Fruit fly (Drosophila melanogaster): ENCODE results near the gene Apc2.

The Apc2 gene

dm6 chr3R:24193373-24193879, 29.7 kb downstream of the Apc2 start, which contains the start of the genes SMC6 and CG6204 (continued):
- peak; percentile 93 for TF ChIP-seq dmrt11E (tag; optimal IDR thresholded peaks at IDR 0.05)
- TF ChIP-seq crp (GFP tag; optimal IDR thresholded peaks at IDR 0.05) = peak in 1 of 2 experiments; percentile 60
- TF ChIP-seq CG12219 (GFP tag; optimal IDR thresholded peaks at IDR 0.05) = peak; percentile 87
- peak; percentile 70 for TF ChIP-seq wek (GFP tag; optimal IDR thresholded peaks at IDR 0.05)
- peak; percentile 62 for TF ChIP-seq TFAM (GFP tag; optimal IDR thresholded peaks at IDR 0.05)
- TF ChIP-seq Taf1 (GFP tag; IDR thresholded peaks at IDR 0.05) = peak; percentile 90
- TF ChIP-seq org-1 (GFP tag; optimal IDR thresholded peaks at IDR 0.05) = peak; percentile 88
- peak in 1 of 3 experiments; percentile 89 for TF ChIP-seq Stat92E (GFP tag; optimal IDR thresholded peaks at IDR 0.05)
- peak; percentile 86 for TF ChIP-seq oc (tag; optimal IDR thresholded peaks at IDR 0.05)
- peak; percentile 80 for TF ChIP-seq NK7.1 (GFP tag; optimal IDR thresholded peaks at IDR 0.05)
- TF ChIP-seq Neu2 (GFP tag; optimal IDR thresholded peaks at IDR 0.05; ENCODE audit: borderline replicate concordance) = peak; percentile 26
- peak; percentile 92 for TF ChIP-seq Poxn (GFP tag; IDR thresholded peaks at IDR 0.05)
- peak; percentile 95 for TF ChIP-seq CG10366 (GFP tag; IDR thresholded peaks at IDR 0.05)
- peak; percentile 85 for TF ChIP-seq croc (GFP tag; conservative IDR thresholded peaks at IDR 0.05)
- peak; percentile 82 for TF ChIP-seq CG4854 (GFP tag; optimal IDR thresholded peaks at IDR 0.05)
- TF ChIP-seq chif (GFP tag; optimal IDR thresholded peaks at IDR 0.05) = peak; percentile 83 to 91
- peak; percentile 79 for TF ChIP-seq Mad (GFP tag; optimal IDR thresholded peaks at IDR 0.05)
- TF ChIP-seq mld (GFP tag; IDR thresholded peaks at IDR 0.05; ENCODE audit: partially characterized antibody) = no peak
- no peak for TF ChIP-seq HLHmδ (GFP tag; optimal IDR thresholded peaks at IDR 0.05)
- TF ChIP-seq CG11085 (GFP tag; IDR thresholded peaks at IDR 0.05) = peak; percentile 86
- TF ChIP-seq Ets65A (GFP tag) = peak; percentile 97
- peak; percentile 75 for TF ChIP-seq CG11723 (GFP tag; optimal IDR thresholded peaks at IDR 0.05)
- TF ChIP-seq tll (GFP tag; optimal IDR thresholded peaks at IDR 0.05) = peak; percentile 32 to 43
- peak; percentile 94 for TF ChIP-seq Hmr (GFP tag; optimal IDR thresholded peaks at IDR 0.05)
- peak; percentile 86 for TF ChIP-seq chm (GFP tag; IDR thresholded peaks at IDR 0.05)
- peak; percentile 79 for TF ChIP-seq CG7786 (GFP tag; optimal IDR thresholded peaks at IDR 0.05)
- TF ChIP-seq Dip3 (GFP tag; optimal IDR thresholded peaks at IDR 0.05) = peak; percentile 90
- TF ChIP-seq CG5245 (GFP tag; optimal IDR thresholded peaks at IDR 0.05) = peak; percentile 86
- peak; percentile 95 for TF ChIP-seq phol (tag; optimal IDR thresholded peaks at IDR 0.05)
- TF ChIP-seq CG11247 (GFP tag; IDR thresholded peaks at IDR 0.05) = peak; percentile 94
- TF ChIP-seq Elba2 (GFP tag; optimal IDR thresholded peaks at IDR 0.05) = peak; percentile 71
- TF ChIP-seq zfh1 (GFP tag; IDR thresholded peaks at IDR 0.05) = peak; percentile 93
- TF ChIP-seq fd3F (GFP tag; optimal IDR thresholded peaks at IDR 0.05) = peak; percentile 96
- TF ChIP-seq Antp (GFP tag; optimal IDR thresholded peaks at IDR 0.05) = peak; percentile 70
- TF ChIP-seq so (GFP tag; IDR thresholded peaks at IDR 0.05) = peak; percentile 90
- TF ChIP-seq ssp (GFP tag; IDR thresholded peaks at IDR 0.05) = peak; percentile 86
- peak; percentile 93 for TF ChIP-seq CG9727 (GFP tag; optimal IDR thresholded peaks at IDR 0.05)
- TF ChIP-seq HLH54F (GFP tag; optimal IDR thresholded peaks at IDR 0.05) = peak; percentile 82
- peak; percentile 52 for TF ChIP-seq CG10565 (GFP tag; optimal IDR thresholded peaks at IDR 0.05)
- peak; percentile 95 for TF ChIP-seq CG12391 (tag; optimal IDR thresholded peaks at IDR 0.05)
- TF ChIP-seq dati (GFP tag; IDR thresholded peaks at IDR 0.05) = peak; percentile 78
- peak; percentile 96 for TF ChIP-seq HmgZ (tag; optimal IDR thresholded peaks at IDR 0.05)
- TF ChIP-seq CG30431 (GFP tag; optimal IDR thresholded peaks at IDR 0.05) = peak; percentile 85
- TF ChIP-seq peb (GFP tag; IDR thresholded peaks at IDR 0.05) = peak; percentile 81
- no peak for TF ChIP-seq CG42726 (GFP tag; IDR thresholded peaks at IDR 0.05; ENCODE audit: partially characterized antibody)
- no peak for TF ChIP-seq MESR4 (GFP tag; optimal IDR thresholded peaks at IDR 0.05)
- TF ChIP-seq Opbp (GFP tag; IDR thresholded peaks at IDR 0.05; ENCODE audit: partially characterized antibody) = no peak
- peak; percentile 93 for TF ChIP-seq CG10147 (GFP tag; optimal IDR thresholded peaks at IDR 0.05)
- peak; percentile 46 for TF ChIP-seq en (GFP tag; optimal IDR thresholded peaks at IDR 0.05)

Measured in whole organism, embryonic.